Worm (Caenorhabditis elegans) whole organism, early embryonic: ENCODE data around the gene htp-1.

ENCODE experiments used
- B0310.2 ChIP-seq: sonication (generic microtip); optimal IDR thresholded peaks from 2 replicates; lab custom pipeline; 2016; ENCODE audit warnings: mild to moderate bottlenecking, missing genetic modification characterization, missing compliant biosample characterization
- F13C5.2 ChIP-seq: sonication (generic microtip); optimal IDR thresholded peaks from 2 replicates; lab custom pipeline; 2017; ENCODE audit warnings: mild to moderate bottlenecking, missing genetic modification characterization, inconsistent platforms, missing compliant biosample characterization
- aly-1 ChIP-seq: sonication (generic microtip); optimal IDR thresholded peaks from 2 replicates; lab custom pipeline; 2016; ENCODE audit warnings: missing genetic modification characterization, missing compliant biosample characterization
- ama-1 ChIP-seq: fragments of 150-350 bp; optimal IDR thresholded peaks from 2 replicates; lab custom pipeline; 2014
- ceh-13 ChIP-seq: fragments of 200-800 bp; sonication (Bioruptor generic); optimal IDR thresholded peaks from 2 replicates; lab custom pipeline; 2018; ENCODE audit warnings: mild to moderate bottlenecking, missing genetic modification characterization, missing compliant biosample characterization
- ceh-36 ChIP-seq: sonication (generic microtip); optimal IDR thresholded peaks from 2 replicates; lab custom pipeline; 2016; ENCODE audit warnings: missing genetic modification characterization, inconsistent platforms, missing compliant biosample characterization
- ets-7 ChIP-seq: sonication (generic microtip); optimal IDR thresholded peaks from 2 replicates; lab custom pipeline; 2016; ENCODE audit warnings: missing genotype, missing genetic modification characterization, missing compliant biosample characterization
- flt-1 ChIP-seq: fragments of 200-800 bp; sonication (Bioruptor generic); IDR thresholded peaks from 2 replicates; pipeline ENCODE4 v1.3.6; 2022; ENCODE audit warnings: missing genetic modification characterization, missing compliant biosample characterization
- hmbx-1 ChIP-seq: sonication (generic microtip); optimal IDR thresholded peaks from 2 replicates; lab custom pipeline; 2016; ENCODE audit warnings: mild to moderate bottlenecking, missing genetic modification characterization, missing compliant biosample characterization
- hmg-4 ChIP-seq: fragments of 200-800 bp; sonication (Bioruptor generic); optimal IDR thresholded peaks from 2 replicates; lab custom pipeline; 2018; ENCODE audit warnings: mild to moderate bottlenecking, missing genetic modification characterization, missing compliant biosample characterization
- hnd-1 ChIP-seq: sonication (generic microtip); optimal IDR thresholded peaks from 2 replicates; lab custom pipeline; 2016; ENCODE audit warnings: missing genetic modification characterization, missing compliant biosample characterization
- pes-1 ChIP-seq: fragments of 200-800 bp; sonication (Bioruptor generic); IDR thresholded peaks from 2 replicates; pipeline ENCODE4 v1.3.6; 2022; ENCODE audit warnings: missing genetic modification reagents, missing genetic modification characterization, missing compliant biosample characterization
- scrt-1 ChIP-seq: fragments of 200-800 bp; sonication (Bioruptor generic); IDR thresholded peaks from 2 replicates; pipeline ENCODE4 v1.3.6; 2022; ENCODE audit warnings: missing genetic modification characterization, missing compliant biosample characterization
- sea-1 ChIP-seq: fragments of 200-800 bp; sonication (Bioruptor generic); conservative IDR thresholded peaks from 2 replicates; pipeline ENCODE4 v1.3.6; 2022; ENCODE audit warnings: missing genetic modification characterization, missing compliant biosample characterization
- tbx-11 ChIP-seq: fragments of 200-800 bp; sonication (Bioruptor generic); IDR thresholded peaks from 2 replicates; pipeline ENCODE4 v1.3.6; 2022; ENCODE audit warnings: missing genetic modification characterization, missing compliant biosample characterization
- tbx-37 ChIP-seq: fragments of 200-800 bp; sonication (Bioruptor generic); conservative IDR thresholded peaks from 2 replicates; pipeline ENCODE4 v1.3.6; 2022; ENCODE audit warnings: missing genetic modification reagents, missing genetic modification characterization, missing compliant biosample characterization
- tra-4 ChIP-seq: sonication (generic microtip); optimal IDR thresholded peaks from 2 replicates; lab custom pipeline; 2017; ENCODE audit warnings: missing genetic modification characterization, missing compliant biosample characterization

Gene htp-1

ce11 chrIV:5388477-5389065 is 2.8 kb downstream of the htp-1 start, which contains the start of gene elo-6:
Gene elo-6 (minus strand): TSS chrIV:5388559.
- TF ChIP-seq ama-1 (lab: Kevin White, UChicago) (no peak), scrt-1 (GFP tag; lab: Robert Waterston, UW) (no peak)

ce11 chrIV:5385020-5385419 is 6.3 kb downstream of the htp-1 start, which contains the start of gene F41H10.12:
Gene F41H10.12 (plus strand): TSS chrIV:5385320.
- TF ChIP-seq flt-1 (no peak), ets-7 (tag; lab: Kevin White, UChicago) (no peak), scrt-1 (GFP tag; lab: Robert Waterston, UW) (no peak), sea-1 (GFP tag; lab: Robert Waterston, UW) (no peak), ceh-13 (GFP tag; lab: Kevin White, UChicago) (no peak), pes-1 (no peak), hmg-4 (GFP tag; lab: Kevin White, UChicago) (no peak), hnd-1 (tag; lab: Kevin White, UChicago) (no peak), B0310.2 (tag; lab: Kevin White, UChicago) (no peak), F13C5.2 (tag; lab: Kevin White, UChicago) (no peak)

- TF ChIP-seq scrt-1 (GFP tag; lab: Robert Waterston, UW), result no peak
- TF ChIP-seq tra-4 (tag; lab: Kevin White, UChicago), result no peak
- TF ChIP-seq aly-1 (tag; lab: Kevin White, UChicago), result no peak
- TF ChIP-seq ceh-36 (tag; lab: Kevin White, UChicago), result no peak
Observed at ce11 chrIV:5382609-5383008, 8.7 kb downstream of the htp-1 start, which contains the start of gene F41H10.1. Gene F41H10.1 (plus strand): TSS chrIV:5382909.

- TF ChIP-seq tbx-37 (GFP tag; lab: Robert Waterston, UW) (no peak), tra-4 (tag; lab: Kevin White, UChicago) (no peak), hmg-4 (GFP tag; lab: Kevin White, UChicago) (no peak), F13C5.2 (tag; lab: Kevin White, UChicago) (no peak), aly-1 (tag; lab: Kevin White, UChicago) (no peak), ceh-36 (tag; lab: Kevin White, UChicago) (no peak), B0310.2 (tag; lab: Kevin White, UChicago) (no peak), hmbx-1 (tag; lab: Kevin White, UChicago) (no peak), hnd-1 (tag; lab: Kevin White, UChicago) (no peak), ceh-13 (GFP tag; lab: Kevin White, UChicago) (no peak), ets-7 (tag; lab: Kevin White, UChicago) (no peak)
Observed at ce11 chrIV:5381334-5381733, 10.0 kb downstream of the htp-1 start, which contains the start of gene F41H10.2. Gene F41H10.2 (plus strand): TSS chrIV:5381634.

- TF ChIP-seq aly-1 (tag; lab: Kevin White, UChicago) (no peak), ceh-13 (GFP tag; lab: Kevin White, UChicago) (no peak), tra-4 (tag; lab: Kevin White, UChicago) (no peak), hmbx-1 (tag; lab: Kevin White, UChicago) (no peak), pes-1 (no peak), ets-7 (tag; lab: Kevin White, UChicago) (no peak), ceh-36 (tag; lab: Kevin White, UChicago) (no peak), tbx-11 (no peak), sea-1 (GFP tag; lab: Robert Waterston, UW) (no peak), hmg-4 (GFP tag; lab: Kevin White, UChicago) (no peak), B0310.2 (tag; lab: Kevin White, UChicago) (no peak), scrt-1 (GFP tag; lab: Robert Waterston, UW) (no peak), ama-1 (lab: Kevin White, UChicago) (no peak), F13C5.2 (tag; lab: Kevin White, UChicago) (no peak), tbx-37 (GFP tag; lab: Robert Waterston, UW) (no peak)
Observed at ce11 chrIV:5380140-5380539, 11.2 kb downstream of the htp-1 start.

- TF ChIP-seq hmbx-1 (tag; lab: Kevin White, UChicago), result no peak
- no peak for TF ChIP-seq pes-1
- TF ChIP-seq F13C5.2 (tag; lab: Kevin White, UChicago), result no peak
- TF ChIP-seq tbx-37 (GFP tag; lab: Robert Waterston, UW), result no peak
- no peak for TF ChIP-seq hnd-1 (tag; lab: Kevin White, UChicago)
- TF ChIP-seq tra-4 (tag; lab: Kevin White, UChicago), result no peak
- TF ChIP-seq ceh-36 (tag; lab: Kevin White, UChicago), result no peak
- no peak for TF ChIP-seq ceh-13 (GFP tag; lab: Kevin White, UChicago)
- TF ChIP-seq hmg-4 (GFP tag; lab: Kevin White, UChicago), result no peak
- no peak for TF ChIP-seq sea-1 (GFP tag; lab: Robert Waterston, UW)
- TF ChIP-seq ets-7 (tag; lab: Kevin White, UChicago), result no peak
- no peak for TF ChIP-seq B0310.2 (tag; lab: Kevin White, UChicago)
Observed at ce11 chrIV:5377062-5377461, 14.3 kb downstream of the htp-1 start, which contains the start of gene elo-5. Gene elo-5 (minus strand): TSS chrIV:5377117.

ce11 chrIV:5374946-5375345 is 16.4 kb downstream of the htp-1 start:
- TF ChIP-seq hmg-4 (GFP tag; lab: Kevin White, UChicago), result no peak
- TF ChIP-seq flt-1, result no peak

ce11 chrIV:5374321-5374720 is 17.0 kb downstream of the htp-1 start:
- TF ChIP-seq hmbx-1 (tag; lab: Kevin White, UChicago), result no peak
- TF ChIP-seq F13C5.2 (tag; lab: Kevin White, UChicago), result no peak
- no peak for TF ChIP-seq ceh-13 (GFP tag; lab: Kevin White, UChicago)
- TF ChIP-seq B0310.2 (tag; lab: Kevin White, UChicago), result no peak
- TF ChIP-seq ama-1 (lab: Kevin White, UChicago), result no peak
- TF ChIP-seq scrt-1 (GFP tag; lab: Robert Waterston, UW), result no peak
- TF ChIP-seq sea-1 (GFP tag; lab: Robert Waterston, UW), result no peak
- TF ChIP-seq hnd-1 (tag; lab: Kevin White, UChicago), result no peak
- TF ChIP-seq hmg-4 (GFP tag; lab: Kevin White, UChicago), result no peak
